Worm (Caenorhabditis elegans): ENCODE results near the gene F55G7.1.
A peak's percentile ranks its signal among the peaks of the same experiment; 100 is the strongest.

Gene F55G7.1

DNA sequence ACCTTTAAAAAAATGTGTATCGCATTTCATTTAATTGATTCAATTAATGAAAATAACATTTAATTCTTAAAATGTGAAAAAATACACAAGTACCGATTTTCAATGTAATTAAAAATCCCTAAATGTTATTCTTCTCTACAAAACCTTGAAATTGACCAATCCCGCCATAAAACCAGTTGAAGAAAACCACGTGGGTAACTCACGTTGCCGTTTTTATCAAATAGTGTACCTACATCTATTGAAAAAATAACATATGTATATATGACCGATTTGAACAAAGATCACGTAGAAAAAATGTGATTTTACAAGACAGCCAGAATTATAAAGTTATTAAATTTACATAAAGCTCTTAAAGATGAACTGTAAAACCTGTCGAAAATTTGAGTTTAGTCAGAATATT is 40.9 kb downstream of the F55G7.1 start:
- TF ChIP-seq hlh-15 (tag; optimal IDR thresholded peaks at IDR 0.05) = no peak

DNA sequence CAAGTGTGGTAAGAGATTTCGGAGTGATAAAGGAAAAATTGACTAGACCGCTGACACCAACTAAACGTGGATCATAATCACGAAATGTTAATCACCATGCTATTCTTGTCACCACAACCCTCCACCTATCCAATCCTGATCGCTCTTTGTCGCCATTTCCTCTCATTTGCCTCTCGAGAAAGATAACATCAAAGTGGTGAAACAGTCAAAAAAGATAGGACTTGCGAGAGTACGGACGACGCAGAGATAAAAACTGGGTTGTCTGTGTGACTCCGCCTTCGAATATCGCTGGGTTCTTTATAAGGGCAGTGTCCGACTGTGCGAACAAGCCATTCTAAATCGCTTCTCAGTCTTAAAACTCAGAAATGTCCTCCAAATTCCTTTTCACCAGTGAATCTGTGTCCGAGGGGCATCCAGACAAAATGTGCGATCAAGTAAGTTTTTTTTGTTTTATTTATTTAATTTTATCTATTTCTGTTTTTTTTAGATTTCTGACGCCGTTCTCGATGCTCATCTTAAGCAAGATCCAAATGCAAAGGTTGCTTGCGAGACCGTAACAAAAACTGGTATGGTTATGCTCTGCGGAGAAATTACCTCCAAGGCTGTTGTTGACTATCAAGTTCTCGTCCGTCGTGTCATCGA is 41.6 kb downstream of the F55G7.1 start, which contains the start of gene sams-1:
Gene sams-1, plus strand, starts transcription at position 300 of the 642 bp plus-strand sequence.
- TF ChIP-seq zip-5 (tag; optimal IDR thresholded peaks at IDR 0.05) = no peak
- no peak for TF ChIP-seq ceh-31 (tag; optimal IDR thresholded peaks at IDR 0.05)
- no peak for TF ChIP-seq eyg-1 (tag; optimal IDR thresholded peaks at IDR 0.05)
- peak; percentile 46 for TF ChIP-seq nfya-1 (tag; optimal IDR thresholded peaks at IDR 0.05)
- peak; percentile 4 for TF ChIP-seq rnt-1 (tag; optimal IDR thresholded peaks at IDR 0.05)
- TF ChIP-seq ceh-30 (tag; optimal IDR thresholded peaks at IDR 0.05) = no peak

DNA sequence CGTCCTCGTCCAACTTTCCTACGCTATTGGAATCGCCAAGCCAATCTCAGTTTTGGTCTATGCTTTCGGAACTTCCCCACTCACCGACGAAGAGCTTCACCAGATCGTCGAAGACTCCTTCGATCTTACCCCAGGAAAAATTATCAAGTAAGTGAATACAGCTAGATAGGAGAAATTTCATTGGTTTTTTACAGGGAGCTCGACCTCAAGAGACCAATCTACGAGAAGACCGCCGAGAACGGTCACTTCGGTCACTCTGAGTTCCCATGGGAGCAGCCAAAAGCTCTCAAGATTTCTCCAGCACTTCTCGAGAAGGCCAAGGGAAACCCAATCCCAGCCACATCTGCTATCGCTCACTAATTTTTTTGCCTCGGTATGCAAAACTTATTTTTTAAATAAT is 42.8 kb downstream of the F55G7.1 start:
- no peak for TF ChIP-seq unc-3 (GFP tag; conservative IDR thresholded peaks at IDR 0.05)
- TF ChIP-seq unc-3 (tag; optimal IDR thresholded peaks at IDR 0.05) = no peak
- TF ChIP-seq fkh-10 (GFP tag; optimal IDR thresholded peaks at IDR 0.05) = no peak
- no peak for TF ChIP-seq che-1 (tag; optimal IDR thresholded peaks at IDR 0.05)

DNA sequence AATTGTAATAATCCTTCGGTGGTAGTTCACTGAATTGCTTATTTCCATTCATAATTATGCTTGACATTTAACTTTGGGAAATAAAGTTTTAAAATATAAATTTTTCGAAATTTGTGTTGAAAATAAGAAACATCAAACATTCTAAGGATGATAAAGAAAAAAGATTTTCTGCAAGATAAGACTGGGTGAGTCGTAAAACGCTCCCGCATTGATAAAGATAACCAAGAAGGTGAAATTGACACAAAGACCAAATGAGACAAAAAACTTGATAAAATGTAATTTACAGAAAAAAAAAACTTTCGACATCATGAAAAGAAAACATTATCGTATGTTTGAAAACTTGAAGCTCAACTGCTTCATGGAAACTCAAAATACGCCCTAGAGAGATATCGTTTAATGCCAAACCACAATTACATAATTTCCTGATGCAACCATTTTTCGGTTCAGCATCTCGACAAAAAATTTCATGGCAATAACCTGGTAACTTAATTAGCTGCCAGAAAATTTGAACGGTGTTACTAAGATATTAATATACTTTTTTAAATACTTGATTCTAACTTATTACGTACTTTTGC is 43.9 kb downstream of the F55G7.1 start:
- TF ChIP-seq K09A11.1 (tag; optimal IDR thresholded peaks at IDR 0.05; ENCODE audit: insufficient read depth) (no peak), fax-1 (tag; optimal IDR thresholded peaks at IDR 0.05) (no peak), pat-9 (tag; optimal IDR thresholded peaks at IDR 0.05) (no peak), rnt-1 (tag; optimal IDR thresholded peaks at IDR 0.05) (no peak), elt-2 (tag; optimal IDR thresholded peaks at IDR 0.05) (peak; percentile 84)

DNA sequence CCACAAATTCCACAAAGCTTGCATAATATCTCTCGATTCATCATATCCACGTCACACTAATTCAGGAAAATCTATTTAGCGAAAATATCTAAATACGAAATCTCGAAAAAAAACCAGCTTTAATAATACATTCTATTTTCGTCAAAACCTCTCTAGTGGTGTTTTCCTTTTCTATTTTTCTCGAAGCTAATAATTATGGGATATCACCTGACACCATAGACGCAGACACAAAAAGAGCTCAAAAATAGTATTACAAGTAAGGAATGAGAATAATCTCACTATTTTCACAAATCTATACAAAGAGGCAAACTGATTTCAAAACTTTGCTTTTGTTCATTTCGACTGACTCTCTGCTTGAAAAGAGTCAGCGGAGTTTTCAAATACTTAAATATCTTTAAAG is 44.9 kb downstream of the F55G7.1 start:
- TF ChIP-seq gmeb-2 (tag; optimal IDR thresholded peaks at IDR 0.05) = no peak
- TF ChIP-seq unc-42 (tag; optimal IDR thresholded peaks at IDR 0.05) = no peak
- no peak for TF ChIP-seq unc-86 (tag; optimal IDR thresholded peaks at IDR 0.05)
- no peak for TF ChIP-seq pax-1 (tag; optimal IDR thresholded peaks at IDR 0.05)
- no peak for TF ChIP-seq che-1 (tag; optimal IDR thresholded peaks at IDR 0.05)
- TF ChIP-seq fkh-6 (tag; optimal IDR thresholded peaks at IDR 0.05) = no peak
- TF ChIP-seq F13H6.1 (tag; optimal IDR thresholded peaks at IDR 0.05) = no peak
- no peak for TF ChIP-seq tbx-2 (tag; optimal IDR thresholded peaks at IDR 0.05)
- no peak for TF ChIP-seq fkh-10 (GFP tag; optimal IDR thresholded peaks at IDR 0.05)
- no peak for TF ChIP-seq tbx-7 (tag; optimal IDR thresholded peaks at IDR 0.05)
- TF ChIP-seq ceh-22 (tag; optimal IDR thresholded peaks at IDR 0.05) = no peak
- TF ChIP-seq elt-2 (tag; optimal IDR thresholded peaks at IDR 0.05) = no peak
- TF ChIP-seq syd-9 (tag; optimal IDR thresholded peaks at IDR 0.05) = no peak
- TF ChIP-seq lim-6 (tag; optimal IDR thresholded peaks at IDR 0.05) = no peak
- no peak for TF ChIP-seq nhr-232 (tag; optimal IDR thresholded peaks at IDR 0.05)

DNA sequence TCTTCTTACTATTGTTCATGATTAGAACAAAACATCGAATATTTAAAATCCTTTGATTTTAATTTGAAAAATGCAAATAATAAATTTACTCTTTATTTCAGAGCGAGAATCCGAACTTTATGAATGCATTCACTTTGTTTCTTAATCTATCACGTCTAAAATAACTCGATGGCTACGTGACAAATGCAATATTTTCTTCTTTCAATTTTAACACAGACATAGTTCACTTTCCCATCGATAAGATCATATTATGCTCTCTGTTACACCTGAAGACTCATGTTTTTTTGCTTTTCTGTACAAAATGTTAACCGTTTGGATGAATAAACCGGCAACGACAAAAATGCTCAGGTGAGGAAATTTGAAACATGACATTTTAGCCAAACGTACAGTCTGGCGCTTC is 45.3 kb downstream of the F55G7.1 start:
- TF ChIP-seq tbx-2 (tag; optimal IDR thresholded peaks at IDR 0.05) = no peak
- no peak for TF ChIP-seq sdc-2 (tag; optimal IDR thresholded peaks at IDR 0.05)
- TF ChIP-seq ceh-9 (tag; optimal IDR thresholded peaks at IDR 0.05) = no peak
- no peak for TF ChIP-seq C08G9.2 (tag; optimal IDR thresholded peaks at IDR 0.05)
- no peak for TF ChIP-seq pqm-1 (tag; optimal IDR thresholded peaks at IDR 0.05)
- TF ChIP-seq pax-1 (tag; optimal IDR thresholded peaks at IDR 0.05) = no peak
- no peak for TF ChIP-seq ref-2 (tag; optimal IDR thresholded peaks at IDR 0.05)
- no peak for TF ChIP-seq ceh-6 (GFP tag; optimal IDR thresholded peaks at IDR 0.05)
- no peak for TF ChIP-seq K02D7.2 (tag; optimal IDR thresholded peaks at IDR 0.05)
- TF ChIP-seq dve-1 (tag; optimal IDR thresholded peaks at IDR 0.05) = no peak
- TF ChIP-seq che-1 (tag; optimal IDR thresholded peaks at IDR 0.05) = no peak
- no peak for TF ChIP-seq ceh-31 (tag; optimal IDR thresholded peaks at IDR 0.05)
- no peak for TF ChIP-seq elt-2 (tag; optimal IDR thresholded peaks at IDR 0.05)
- no peak for TF ChIP-seq ttx-3 (tag; optimal IDR thresholded peaks at IDR 0.05)
- no peak for TF ChIP-seq eyg-1 (tag; optimal IDR thresholded peaks at IDR 0.05)
